Fruit fly (Drosophila melanogaster): ENCODE data around the gene Ald2.

Ald2 gene

DNA sequence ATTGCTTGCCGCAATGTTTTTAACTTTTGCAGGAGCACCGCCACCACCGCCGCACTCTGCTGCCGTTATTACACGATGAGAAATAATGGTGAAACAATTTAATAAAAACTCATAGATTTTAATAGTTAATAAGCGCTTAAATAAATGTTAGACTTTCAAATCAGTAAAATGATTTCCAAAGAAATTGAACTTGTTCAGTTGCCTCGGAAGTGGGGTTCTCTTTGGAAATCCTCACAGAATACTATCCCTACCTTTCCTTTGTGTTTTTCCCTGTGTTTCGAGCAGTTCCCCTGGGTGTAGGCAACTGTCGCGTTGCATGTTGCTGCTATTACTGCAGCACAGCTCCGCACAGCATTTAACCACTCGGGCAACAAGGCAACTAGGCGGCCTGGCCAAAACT, 14.3 kb downstream of the Ald2 start:
- TF ChIP-seq CG8119 (GFP tag; IDR thresholded peaks at IDR 0.05) (peak; percentile 61; the same call in 2 of the 3 replicates), CG32006 (GFP tag; optimal IDR thresholded peaks at IDR 0.05) (peak; percentile 65), eg (GFP tag; IDR thresholded peaks at IDR 0.05) (0 out of 3 replicates have a peak, but pooled peaks have one; percentile 26), CG16779 (tag; optimal IDR thresholded peaks at IDR 0.05) (no peak), Eip75B (GFP tag; optimal IDR thresholded peaks at IDR 0.05) (peak; percentile 36), svp (GFP tag) (peak; percentile 66), fd59A (GFP tag; optimal IDR thresholded peaks at IDR 0.05) (peak; percentile 19), Ets96B (tag; optimal IDR thresholded peaks at IDR 0.05) (peak; percentile 50), Smox (GFP tag; optimal IDR thresholded peaks at IDR 0.05) (peak; percentile 5), CG3032 (tag; optimal IDR thresholded peaks at IDR 0.05) (peak; percentile 16), CG6276 (GFP tag; optimal IDR thresholded peaks at IDR 0.05) (peak; percentile 26), Sox15 (GFP tag; optimal IDR thresholded peaks at IDR 0.05) (no peak), vri (GFP tag; optimal IDR thresholded peaks at IDR 0.05) (no peak), Ets21C (GFP tag; optimal IDR thresholded peaks at IDR 0.05) (no peak), salr (GFP tag; optimal IDR thresholded peaks at IDR 0.05) (peak in 1 of 2 experiments; percentile 9), net (GFP tag; optimal IDR thresholded peaks at IDR 0.05) (peak; percentile 21), acj6 (GFP tag; optimal IDR thresholded peaks at IDR 0.05) (peak; percentile 23), Eip93F (GFP tag; optimal IDR thresholded peaks at IDR 0.05) (no peak), Met (GFP tag; optimal IDR thresholded peaks at IDR 0.05) (peak; percentile 29), pdm3 (GFP tag; optimal IDR thresholded peaks at IDR 0.05) (peak; percentile 34), CG6808 (GFP tag; optimal IDR thresholded peaks at IDR 0.05) (peak; percentile 19), CG11902 (GFP tag; optimal IDR thresholded peaks at IDR 0.05) (no peak), CG31627 (GFP tag; optimal IDR thresholded peaks at IDR 0.05) (no peak), fkh (GFP tag; optimal IDR thresholded peaks at IDR 0.05) (no peak), Eip78C (GFP tag) (peak; percentile 82), CG15336 (GFP tag; IDR thresholded peaks at IDR 0.05) (0 out of 2 replicates have a peak, but pooled peaks have one; percentile 21), esn (GFP tag; optimal IDR thresholded peaks at IDR 0.05) (peak; percentile 32), CG10669 (GFP tag; optimal IDR thresholded peaks at IDR 0.05) (peak; percentile 52), Gug (GFP tag; IDR thresholded peaks at IDR 0.05) (no peak), CG4318 (GFP tag; optimal IDR thresholded peaks at IDR 0.05) (peak; percentile 10), Lpt (GFP tag; optimal IDR thresholded peaks at IDR 0.05) (peak; percentile 43), CG1621 (tag; optimal IDR thresholded peaks at IDR 0.05) (no peak), CG8319 (GFP tag; optimal IDR thresholded peaks at IDR 0.05) (no peak), CG6163 (GFP tag; IDR thresholded peaks at IDR 0.05) (no peak), Hr38 (GFP tag; optimal IDR thresholded peaks at IDR 0.05) (no peak), Hr39 (GFP tag; optimal IDR thresholded peaks at IDR 0.05) (no peak), fd85E (GFP tag; optimal IDR thresholded peaks at IDR 0.05) (no peak), CG34406 (GFP tag; optimal IDR thresholded peaks at IDR 0.05) (peak; percentile 25), dac (GFP tag; optimal IDR thresholded peaks at IDR 0.05) (no peak), CG7368 (GFP tag; optimal IDR thresholded peaks at IDR 0.05) (no peak), OdsH (GFP tag; optimal IDR thresholded peaks at IDR 0.05) (peak; percentile 56), CG6854 (GFP tag; optimal IDR thresholded peaks at IDR 0.05) (no peak), CG11294 (GFP tag; IDR thresholded peaks at IDR 0.05) (no peak), achi (GFP tag; optimal IDR thresholded peaks at IDR 0.05) (peak; percentile 47), ss (GFP tag; optimal IDR thresholded peaks at IDR 0.05) (peak; percentile 35 to 40), Hr4 (GFP tag; optimal IDR thresholded peaks at IDR 0.05) (peak; percentile 73), CG11762 (GFP tag; optimal IDR thresholded peaks at IDR 0.05; ENCODE audit: insufficient read depth) (peak; percentile 12), Blimp-1 (GFP tag; optimal IDR thresholded peaks at IDR 0.05) (no peak), CG6792 (GFP tag; optimal IDR thresholded peaks at IDR 0.05) (peak; percentile 4), dsx (GFP tag; optimal IDR thresholded peaks at IDR 0.05; ENCODE audit: poor library complexity, severe bottlenecking) (no peak), CG9139 (GFP tag; optimal IDR thresholded peaks at IDR 0.05) (peak; percentile 22), topi (GFP tag; optimal IDR thresholded peaks at IDR 0.05) (peak; percentile 28)
